Worm (Caenorhabditis elegans): Measurements from ENCODE around the gene amt-3.

DNA sequence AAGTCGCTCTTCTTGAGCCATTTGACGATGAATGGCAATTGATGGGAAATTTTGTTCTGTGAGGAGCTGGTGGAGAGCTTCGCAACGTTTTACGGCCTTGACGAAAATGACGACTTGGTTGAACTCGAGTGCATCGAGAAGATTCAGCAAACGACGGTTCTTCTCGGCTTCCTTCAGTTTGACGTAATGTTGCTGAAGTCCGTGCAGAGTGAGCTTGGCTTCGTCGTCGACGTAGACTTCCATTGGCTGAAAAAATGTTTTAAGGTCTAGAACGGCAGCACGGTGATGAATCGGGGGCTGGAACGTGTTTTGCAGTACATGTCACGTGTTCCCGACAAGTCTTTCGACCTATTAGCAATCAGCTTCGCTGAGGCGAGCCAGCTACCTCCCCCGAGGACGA is 41.5 kb downstream of the amt-3 start:
- TF ChIP-seq hnd-1 (tag; optimal IDR thresholded peaks at IDR 0.05), result no peak
- no peak for TF ChIP-seq B0310.2 (tag; optimal IDR thresholded peaks at IDR 0.05)
- TF ChIP-seq sea-1 (GFP tag; conservative IDR thresholded peaks at IDR 0.05), result no peak
- TF ChIP-seq ama-1 (optimal IDR thresholded peaks at IDR 0.05), result no peak

Data from whole organism, early embryonic.